Worm (Caenorhabditis elegans) whole organism, young adult: ENCODE measurements around the gene Y43F8B.3.

Experiments
- C17E4.6 ChIP-seq: fragments of 200-800 bp; sonication (Bioruptor generic); IDR thresholded peaks from 2 replicates; pipeline ENCODE4 v1.3.6; 2022; ENCODE audit warnings: missing genetic modification reagents, missing genetic modification characterization, missing compliant biosample characterization
- D2030.7 ChIP-seq: fragments of 200-800 bp; sonication (Bioruptor generic); IDR thresholded peaks from 2 replicates; pipeline ENCODE4 v1.3.6; 2022; ENCODE audit warnings: missing genetic modification reagents, missing genetic modification characterization, missing compliant biosample characterization
- F22D6.2 ChIP-seq: sonication (generic microtip); optimal IDR thresholded peaks from 2 replicates; lab custom pipeline; 2016; ENCODE audit warnings: mild to moderate bottlenecking, missing genetic modification characterization, missing compliant biosample characterization
- F37B4.10 ChIP-seq: fragments of 200-800 bp; sonication (Bioruptor generic); IDR thresholded peaks from 2 replicates; pipeline ENCODE4 v1.3.6; 2022; ENCODE audit warnings: missing genetic modification characterization, missing compliant biosample characterization
- F39B2.1 ChIP-seq: fragments of 200-800 bp; sonication (Bioruptor generic); IDR thresholded peaks from 2 replicates; pipeline ENCODE4 v1.3.6; 2022; ENCODE audit warnings: missing genetic modification reagents, missing genetic modification characterization, missing compliant biosample characterization
- F52B5.7 ChIP-seq: sonication (generic microtip); optimal IDR thresholded peaks from 2 replicates; lab custom pipeline; 2016; ENCODE audit warnings: mild to moderate bottlenecking, missing genetic modification characterization, missing compliant biosample characterization
- F57A8.1 ChIP-seq: fragments of 200-800 bp; sonication (Bioruptor generic); optimal IDR thresholded peaks from 2 replicates; lab custom pipeline; 2018; ENCODE audit warnings: mild to moderate bottlenecking, missing genetic modification characterization, moderate library complexity, missing compliant biosample characterization
- T26A5.8 ChIP-seq: sonication (generic microtip); optimal IDR thresholded peaks from 2 replicates; lab custom pipeline; 2016; ENCODE audit warnings: missing genetic modification characterization, missing compliant biosample characterization
- Y56A3A.18 ChIP-seq: fragments of 200-800 bp; sonication (Bioruptor generic); IDR thresholded peaks from 2 replicates; pipeline ENCODE4 v1.3.6; 2022; ENCODE audit warnings: missing genetic modification reagents, missing genetic modification characterization, missing compliant biosample characterization
- ZK185.1 ChIP-seq: sonication (generic microtip); optimal IDR thresholded peaks from 2 replicates; lab custom pipeline; 2016; ENCODE audit warnings: mild to moderate bottlenecking, missing genetic modification characterization, missing compliant biosample characterization; ENCODE audit not compliant: poor library complexity, severe bottlenecking
- aptf-3 ChIP-seq: fragments of 200-800 bp; sonication (Bioruptor generic); IDR thresholded peaks from 2 replicates; pipeline ENCODE4 v1.3.6; 2022; ENCODE audit warnings: missing genetic modification characterization, missing compliant biosample characterization
- attf-6 ChIP-seq: fragments of 200-800 bp; sonication (Bioruptor generic); IDR thresholded peaks from 2 replicates; pipeline ENCODE4 v1.3.6; 2022; ENCODE audit warnings: missing genetic modification reagents, missing genetic modification characterization, missing compliant biosample characterization
- bed-1 ChIP-seq: fragments of 200-800 bp; sonication (Bioruptor generic); IDR thresholded peaks from 2 replicates; pipeline ENCODE4 v1.3.6; 2022; ENCODE audit warnings: missing genetic modification reagents, missing genetic modification characterization, missing compliant biosample characterization
- cebp-2 ChIP-seq: fragments of 200-800 bp; sonication (Bioruptor generic); IDR thresholded peaks from 2 replicates; pipeline ENCODE4 v1.3.6; 2022; ENCODE audit warnings: missing genetic modification characterization, missing compliant biosample characterization
- ceh-100 ChIP-seq: fragments of 200-800 bp; sonication (Bioruptor generic); IDR thresholded peaks from 2 replicates; pipeline ENCODE4 v1.3.6; 2022; ENCODE audit warnings: missing genetic modification reagents, missing genetic modification characterization, missing compliant biosample characterization
- ceh-27 ChIP-seq: fragments of 200-800 bp; sonication (Bioruptor generic); optimal IDR thresholded peaks from 2 replicates; lab custom pipeline; 2018; ENCODE audit warnings: mild to moderate bottlenecking, missing genetic modification characterization, moderate library complexity, missing compliant biosample characterization
- ceh-91 ChIP-seq: fragments of 200-800 bp; sonication (Bioruptor generic); IDR thresholded peaks from 2 replicates; pipeline ENCODE4 v1.3.6; 2022; ENCODE audit warnings: missing genetic modification reagents, missing genetic modification characterization, missing compliant biosample characterization
- dox-1 ChIP-seq: fragments of 200-800 bp; sonication (Bioruptor generic); IDR thresholded peaks from 2 replicates; pipeline ENCODE4 v1.3.6; 2022; ENCODE audit warnings: missing genetic modification reagents, missing genetic modification characterization, missing compliant biosample characterization
- dpl-1 ChIP-seq: fragments of 150-350 bp; optimal IDR thresholded peaks from 2 replicates; lab custom pipeline; 2014; ENCODE audit warnings: missing biosample characterization, missing genetic modification reagents, missing genetic modification characterization
- egrh-3 ChIP-seq: fragments of 200-800 bp; sonication (Bioruptor generic); IDR thresholded peaks from 2 replicates; pipeline ENCODE4 v1.3.6; 2022; ENCODE audit warnings: missing genetic modification reagents, missing genetic modification characterization, missing compliant biosample characterization
- ekl-4 ChIP-seq: fragments of 200-800 bp; sonication (Bioruptor generic); IDR thresholded peaks from 2 replicates; pipeline ENCODE4 v1.3.6; 2022; ENCODE audit warnings: missing genetic modification reagents, missing genetic modification characterization, missing compliant biosample characterization
- fkh-3 ChIP-seq: sonication (generic microtip); optimal IDR thresholded peaks from 2 replicates; lab custom pipeline; 2016; ENCODE audit warnings: mild to moderate bottlenecking, missing genetic modification characterization, missing compliant biosample characterization
- hlh-12 ChIP-seq: sonication (generic microtip); optimal IDR thresholded peaks from 2 replicates; lab custom pipeline; 2016; ENCODE audit warnings: missing genetic modification characterization, missing compliant biosample characterization
- lin-35 ChIP-seq, 3 experiments: fragments of 150-350 bp in 2 of 3; sonication (generic microtip) in 1 of 3; optimal IDR thresholded peaks; 2 replicates each; lab custom pipeline; 2014 to 2018; ENCODE audit warnings: missing biosample characterization in 3 of 3, missing genetic modification characterization in 3 of 3, missing genetic modification reagents in 3 of 3
- lin-40 ChIP-seq: sonication (generic microtip); optimal IDR thresholded peaks from 2 replicates; lab custom pipeline; 2016; ENCODE audit warnings: missing genetic modification characterization, mild to moderate bottlenecking, missing compliant biosample characterization, missing genotype, missing genetic modification reagents
- lin-54 ChIP-seq: fragments of 200-800 bp; sonication (Bioruptor generic); optimal IDR thresholded peaks from 2 replicates; lab custom pipeline; 2018; ENCODE audit warnings: mild to moderate bottlenecking, missing genetic modification characterization, missing compliant biosample characterization
- mes-4 ChIP-seq: sonication (generic microtip); optimal IDR thresholded peaks from 2 replicates; lab custom pipeline; 2016; ENCODE audit warnings: missing genotype, missing genetic modification characterization, missing compliant biosample characterization
- nfyb-1 ChIP-seq: fragments of 200-800 bp; sonication (Bioruptor generic); IDR thresholded peaks from 2 replicates; pipeline ENCODE4 v1.3.6; 2022; ENCODE audit warnings: missing genetic modification reagents, missing genetic modification characterization, missing compliant biosample characterization
- nhr-179 ChIP-seq: sonication (generic microtip); optimal IDR thresholded peaks from 2 replicates; lab custom pipeline; 2016; ENCODE audit warnings: mild to moderate bottlenecking, missing genetic modification characterization, missing compliant biosample characterization
- pha-4 ChIP-seq: fragments of 150-350 bp; sonication (generic microtip); optimal IDR thresholded peaks from 2 replicates; lab custom pipeline; 2014; ENCODE audit warnings: missing biosample characterization, missing genetic modification reagents, missing genetic modification characterization
- rcor-1 ChIP-seq: fragments of 200-800 bp; sonication (Bioruptor generic); IDR thresholded peaks from 2 replicates; pipeline ENCODE4 v1.3.6; 2022; ENCODE audit warnings: missing genetic modification reagents, missing genetic modification characterization, missing compliant biosample characterization
- sdz-38 ChIP-seq: sonication (generic microtip); optimal IDR thresholded peaks from 2 replicates; lab custom pipeline; 2016; ENCODE audit warnings: missing genotype, missing genetic modification characterization, missing compliant biosample characterization
- snpc-1.1 ChIP-seq: sonication (generic microtip); optimal IDR thresholded peaks from 2 replicates; lab custom pipeline; 2017; ENCODE audit warnings: missing genetic modification characterization, mild to moderate bottlenecking, missing compliant biosample characterization, antibody characterized with exemption, moderate library complexity, missing genotype, missing genetic modification reagents; ENCODE audit not compliant: insufficient read depth
- somi-1 ChIP-seq: fragments of 200-800 bp; sonication (Bioruptor generic); optimal IDR thresholded peaks from 2 replicates; lab custom pipeline; 2018; ENCODE audit warnings: mild to moderate bottlenecking, missing genetic modification characterization, missing compliant biosample characterization
- zfh-2 ChIP-seq: fragments of 200-800 bp; sonication (Bioruptor generic); conservative IDR thresholded peaks from 2 replicates; pipeline ENCODE4 v1.3.6; 2022; ENCODE audit warnings: missing genetic modification reagents, missing genetic modification characterization, missing compliant biosample characterization
- ztf-25 ChIP-seq: fragments of 200-800 bp; sonication (Bioruptor generic); IDR thresholded peaks from 2 replicates; pipeline ENCODE4 v1.3.6; 2022; ENCODE audit warnings: missing genetic modification reagents, missing genetic modification characterization, missing compliant biosample characterization
- ztf-28 ChIP-seq: fragments of 200-800 bp; sonication (Bioruptor generic); IDR thresholded peaks from 2 replicates; pipeline ENCODE4 v1.3.6; 2022; ENCODE audit warnings: missing genetic modification reagents, missing genetic modification characterization, missing compliant biosample characterization
- ztf-3 ChIP-seq: fragments of 200-800 bp; sonication (Bioruptor generic); optimal IDR thresholded peaks from 2 replicates; lab custom pipeline; 2018; ENCODE audit warnings: mild to moderate bottlenecking, missing genetic modification characterization, missing compliant biosample characterization

Gene Y43F8B.3

ce11 chrV:19501389-19501788 is 1.5 kb upstream of the Y43F8B.3 start:
- TF ChIP-seq fkh-3 (tag; lab: Kevin White, UChicago) (no peak), sdz-38 (tag; lab: Kevin White, UChicago) (no peak), C17E4.6 (GFP tag; lab: Robert Waterston, UW) (no peak), ceh-100 (GFP tag; lab: Robert Waterston, UW) (no peak), cebp-2 (GFP tag; lab: Robert Waterston, UW) (no peak), nhr-179 (no peak), F22D6.2 (tag; lab: Kevin White, UChicago) (no peak), zfh-2 (no peak)

- no peak for TF ChIP-seq bed-1
- TF ChIP-seq zfh-2, result peak; percentile 80
- no peak for TF ChIP-seq nfyb-1 (GFP tag; lab: Robert Waterston, UW)
- TF ChIP-seq egrh-3 (GFP tag; lab: Robert Waterston, UW), result peak; percentile 56; the same call in 1 of the 2 replicates
These were observed 6.2 kb downstream of the Y43F8B.3 start for ce11 chrV:19509061-19509460.

- TF ChIP-seq F39B2.1 (GFP tag; lab: Robert Waterston, UW) (no peak), F52B5.7 (no peak), aptf-3 (GFP tag; lab: Robert Waterston, UW) (no peak), ztf-3 (no peak), D2030.7 (GFP tag; lab: Robert Waterston, UW) (no peak), Y56A3A.18 (no peak), dox-1 (GFP tag; lab: Robert Waterston, UW) (no peak), pha-4 (tag; lab: Kevin White, UChicago) (no peak), lin-40 (tag; lab: Kevin White, UChicago) (no peak), snpc-1.1 (tag; lab: Kevin White, UChicago) (no peak)
These were observed 7.5 kb downstream of the Y43F8B.3 start for ce11 chrV:19510352-19510751.

- TF ChIP-seq lin-35 (GFP tag; optimal IDR thresholded peaks at IDR 0.05; lab: Kevin White, UChicago) (no peak), zfh-2 (peak; percentile 72; the same call in 1 of the 2 replicates), mes-4 (no peak), dpl-1 (GFP tag; lab: Kevin White, UChicago) (no peak), ceh-27 (GFP tag; lab: Kevin White, UChicago) (no peak)
- TF ChIP-seq, all 124 proteins: peak for 1
These were observed 8.0 kb downstream of the Y43F8B.3 start for ce11 chrV:19510925-19511324.

ce11 chrV:19512260-19512947 is 9.5 kb downstream of the Y43F8B.3 start, which contains the start of gene Y43F8B.19:
Gene Y43F8B.19 (minus strand): TSS chrV:19512310.
- TF ChIP-seq ZK185.1 (no peak), ztf-25 (GFP tag; lab: Robert Waterston, UW) (no peak), F57A8.1 (GFP tag; lab: Kevin White, UChicago) (no peak), hlh-12 (tag; lab: Kevin White, UChicago) (no peak), pha-4 (tag; lab: Kevin White, UChicago) (no peak), rcor-1 (GFP tag; lab: Robert Waterston, UW) (no peak), ztf-28 (GFP tag; lab: Robert Waterston, UW) (no peak), T26A5.8 (no peak), F37B4.10 (GFP tag; lab: Robert Waterston, UW) (no peak), ekl-4 (no peak), attf-6 (GFP tag; lab: Robert Waterston, UW) (no peak), somi-1 (GFP tag; lab: Kevin White, UChicago) (no peak), F22D6.2 (tag; lab: Kevin White, UChicago) (no peak), ceh-91 (no peak), lin-54 (GFP tag; lab: Kevin White, UChicago) (no peak)
